Worm (Caenorhabditis elegans): Measurements from ENCODE around the gene add-2.

Gene add-2

ce11 chrV:11976734-11977133 is 36.5 kb downstream of the add-2 start:
- no peak for TF ChIP-seq alr-1 (tag; optimal IDR thresholded peaks at IDR 0.05; ENCODE audit: borderline replicate concordance)
- TF ChIP-seq elt-2 (tag; optimal IDR thresholded peaks at IDR 0.05), result peak; percentile 82
- TF ChIP-seq lin-35 (GFP tag; optimal IDR thresholded peaks at IDR 0.05), result peak in 1 of 2 experiments; percentile 28
- TF ChIP-seq nhr-71 (tag; optimal IDR thresholded peaks at IDR 0.05), result peak; percentile 29
- peak; percentile 39 for TF ChIP-seq nhr-90 (tag; optimal IDR thresholded peaks at IDR 0.05; ENCODE audit: poor library complexity)
- TF ChIP-seq lin-39 (tag; optimal IDR thresholded peaks at IDR 0.05), result no peak

- TF ChIP-seq Y116A8C.19 (tag; optimal IDR thresholded peaks at IDR 0.05; ENCODE audit: borderline replicate concordance) (no peak), ces-1 (GFP tag; optimal IDR thresholded peaks at IDR 0.05) (no peak), blmp-1 (tag; optimal IDR thresholded peaks at IDR 0.05) (no peak), ceh-82 (tag; optimal IDR thresholded peaks at IDR 0.05) (no peak), mab-9 (GFP tag; IDR thresholded peaks at IDR 0.05) (no peak), ceh-8 (GFP tag; optimal IDR thresholded peaks at IDR 0.05) (no peak), ama-1 (optimal IDR thresholded peaks at IDR 0.05) (no peak), lin-13 (GFP tag; optimal IDR thresholded peaks at IDR 0.05) (no peak), lin-15B (tag; optimal IDR thresholded peaks at IDR 0.05) (no peak), C04F5.9 (tag; optimal IDR thresholded peaks at IDR 0.05) (no peak), mef-2 (tag; optimal IDR thresholded peaks at IDR 0.05) (no peak), rnt-1 (tag; optimal IDR thresholded peaks at IDR 0.05) (no peak), fkh-10 (GFP tag; optimal IDR thresholded peaks at IDR 0.05) (no peak), egl-13 (tag; optimal IDR thresholded peaks at IDR 0.05) (no peak), hlh-4 (tag; optimal IDR thresholded peaks at IDR 0.05) (no peak), efl-1 (optimal IDR thresholded peaks at IDR 0.05) (no peak), efl-1 (GFP tag; optimal IDR thresholded peaks at IDR 0.05 in 1 of 2) (peak in 1 of 2 experiments; percentile 78), pax-3 (tag; optimal IDR thresholded peaks at IDR 0.05) (peak; percentile 32), nhr-11 (tag; optimal IDR thresholded peaks at IDR 0.05) (no peak), efl-3 (GFP tag; optimal IDR thresholded peaks at IDR 0.05) (no peak), sptf-1 (tag; optimal IDR thresholded peaks at IDR 0.05) (no peak), snpc-4 (tag; optimal IDR thresholded peaks at IDR 0.05) (no peak), nhr-76 (tag; optimal IDR thresholded peaks at IDR 0.05) (no peak), vab-15 (tag; optimal IDR thresholded peaks at IDR 0.05) (no peak), elt-2 (tag; optimal IDR thresholded peaks at IDR 0.05) (peak; percentile 98), ztf-4 (tag; optimal IDR thresholded peaks at IDR 0.05) (no peak), nhr-47 (tag; optimal IDR thresholded peaks at IDR 0.05) (no peak), tbx-2 (tag; optimal IDR thresholded peaks at IDR 0.05) (no peak), pqm-1 (tag; optimal IDR thresholded peaks at IDR 0.05) (peak; percentile 85), lin-14 (GFP tag; optimal IDR thresholded peaks at IDR 0.05) (no peak), fkh-4 (tag; optimal IDR thresholded peaks at IDR 0.05; ENCODE audit: borderline replicate concordance) (no peak), tlp-1 (tag; optimal IDR thresholded peaks at IDR 0.05) (no peak), F16B12.6 (tag; optimal IDR thresholded peaks at IDR 0.05) (no peak), nhr-237 (tag; optimal IDR thresholded peaks at IDR 0.05) (no peak), nhr-20 (tag; optimal IDR thresholded peaks at IDR 0.05) (peak; percentile 42), nhr-28 (tag; optimal IDR thresholded peaks at IDR 0.05) (no peak), grh-1 (GFP tag; IDR thresholded peaks at IDR 0.05) (no peak), nhr-84 (tag; optimal IDR thresholded peaks at IDR 0.05) (no peak), jun-1 (tag; optimal IDR thresholded peaks at IDR 0.05) (peak; percentile 11), snu-23 (GFP tag; optimal IDR thresholded peaks at IDR 0.05) (no peak), xbp-1 (tag; optimal IDR thresholded peaks at IDR 0.05) (no peak), egl-27 (tag; optimal IDR thresholded peaks at IDR 0.05) (no peak), lin-35 (GFP tag; optimal IDR thresholded peaks at IDR 0.05) (peak in 1 of 2 experiments; percentile 41), ets-5 (GFP tag; IDR thresholded peaks at IDR 0.05) (no peak), nhr-12 (tag; optimal IDR thresholded peaks at IDR 0.05) (no peak), irx-1 (tag; optimal IDR thresholded peaks at IDR 0.05) (no peak), unc-30 (tag; optimal IDR thresholded peaks at IDR 0.05) (no peak), ceh-90 (tag; optimal IDR thresholded peaks at IDR 0.05) (no peak), elt-3 (tag; optimal IDR thresholded peaks at IDR 0.05) (no peak)
Observed at ce11 chrV:11975233-11975632, 38.0 kb downstream of the add-2 start, which contains the start of gene cpr-1. Gene cpr-1 (plus strand): TSS chrV:11975551.
